Fruit fly (Drosophila melanogaster): Measurements from ENCODE around the gene CG45089.
A peak's percentile ranks its signal among the peaks of the same experiment; 100 is the strongest.

CG45089 gene

dm6 chrX:7934679-7935078, 41.1 kb upstream of the CG45089 start, which contains the start of gene RpS14b (continued):
- TF ChIP-seq CG15514 (GFP tag; optimal IDR thresholded peaks at IDR 0.05) (peak; percentile 79), CG17912 (GFP tag; optimal IDR thresholded peaks at IDR 0.05) (peak; percentile 62), Nf-YC (tag; optimal IDR thresholded peaks at IDR 0.05) (peak; percentile 69), CG2116 (GFP tag; optimal IDR thresholded peaks at IDR 0.05) (peak; percentile 98), CG8944 (GFP tag; optimal IDR thresholded peaks at IDR 0.05) (no peak), Elba2 (GFP tag; optimal IDR thresholded peaks at IDR 0.05) (no peak), CG4820 (GFP tag; optimal IDR thresholded peaks at IDR 0.05) (no peak), Pdp1 (GFP tag; optimal IDR thresholded peaks at IDR 0.05) (peak; percentile 31 to 68), pros (GFP tag; optimal IDR thresholded peaks at IDR 0.05) (no peak), corto (GFP tag; optimal IDR thresholded peaks at IDR 0.05) (no peak), CG4424 (GFP tag; optimal IDR thresholded peaks at IDR 0.05) (peak; percentile 29), CG13624 (GFP tag; optimal IDR thresholded peaks at IDR 0.05) (peak; percentile 67), ATbp (GFP tag; optimal IDR thresholded peaks at IDR 0.05) (peak; percentile 16), cwo (GFP tag; optimal IDR thresholded peaks at IDR 0.05) (peak; percentile 35), tna (GFP tag; IDR thresholded peaks at IDR 0.05; ENCODE audit: partially characterized antibody) (0 out of 2 replicates have a peak, but pooled peaks have one; percentile 33), CG17186 (GFP tag; optimal IDR thresholded peaks at IDR 0.05) (peak; percentile 90), CG7987 (GFP tag; optimal IDR thresholded peaks at IDR 0.05) (peak; percentile 79), CG11456 (GFP tag; IDR thresholded peaks at IDR 0.05) (peak; percentile 80; the same call in 2 of the 3 replicates), stwl (tag; optimal IDR thresholded peaks at IDR 0.05) (peak; percentile 61), Gsc (GFP tag; IDR thresholded peaks at IDR 0.05) (no peak), CG18619 (GFP tag; optimal IDR thresholded peaks at IDR 0.05) (peak; percentile 57), mirr (GFP tag; optimal IDR thresholded peaks at IDR 0.05) (peak; percentile 86), cas (GFP tag; IDR thresholded peaks at IDR 0.05) (no peak; the same call in 1 of the 2 replicates), Ptx1 (GFP tag; IDR thresholded peaks at IDR 0.05) (peak; percentile 53), hkb (optimal IDR thresholded peaks at IDR 0.05) (peak; percentile 36), hkb (GFP tag; IDR thresholded peaks at IDR 0.05) (peak; percentile 71), pnt (GFP tag; optimal IDR thresholded peaks at IDR 0.05) (no peak), ftz-f1 (GFP tag; optimal IDR thresholded peaks at IDR 0.05) (no peak), pfk (GFP tag; optimal IDR thresholded peaks at IDR 0.05) (peak; percentile 63), emc (GFP tag; optimal IDR thresholded peaks at IDR 0.05) (peak; percentile 27), ro (GFP tag; IDR thresholded peaks at IDR 0.05) (no peak), CG2712 (tag; optimal IDR thresholded peaks at IDR 0.05) (peak; percentile 17), CG11695 (GFP tag; IDR thresholded peaks at IDR 0.05) (no peak), CG11560 (tag; IDR thresholded peaks at IDR 0.05) (no peak), grau (tag; optimal IDR thresholded peaks at IDR 0.05) (peak; percentile 36), grn (GFP tag; optimal IDR thresholded peaks at IDR 0.05) (peak; percentile 6), CG3995 (GFP tag; optimal IDR thresholded peaks at IDR 0.05) (peak; percentile 5), z (GFP tag; IDR thresholded peaks at IDR 0.05) (no peak), nom (GFP tag; optimal IDR thresholded peaks at IDR 0.05) (peak; percentile 73), sens-2 (GFP tag; IDR thresholded peaks at IDR 0.05) (0 out of 2 replicates have a peak, but pooled peaks have one; percentile 31), Drgx (GFP tag; IDR thresholded peaks at IDR 0.05) (no peak), gsb (GFP tag; IDR thresholded peaks at IDR 0.05) (peak; percentile 51; the same call in 1 of the 2 replicates), CG17612 (GFP tag; IDR thresholded peaks at IDR 0.05) (no peak), Ravus (GFP tag; IDR thresholded peaks at IDR 0.05) (no peak), tx (GFP tag; optimal IDR thresholded peaks at IDR 0.05) (peak; percentile 1), CG10431 (GFP tag; optimal IDR thresholded peaks at IDR 0.05) (peak; percentile 39), Stat92E (GFP tag; optimal IDR thresholded peaks at IDR 0.05) (no peak), sima (GFP tag; optimal IDR thresholded peaks at IDR 0.05) (no peak), bigmax (GFP tag; optimal IDR thresholded peaks at IDR 0.05) (peak; percentile 6), CG32767 (GFP tag; IDR thresholded peaks at IDR 0.05) (peak; percentile 51; the same call in 1 of the 2 replicates), Hmr (GFP tag; optimal IDR thresholded peaks at IDR 0.05) (peak; percentile 85)

Measured in whole organism, embryonic.